Worm (Caenorhabditis elegans): Measurements from ENCODE around the gene F47C12.13.

ce11 chrIV:3960396-3960795 lies 33.8 kb downstream of the F47C12.13 start, which contains the start of gene clec-75:
- no peak for TF ChIP-seq dpl-1 (GFP tag; optimal IDR thresholded peaks at IDR 0.05)
- TF ChIP-seq unc-62 (GFP tag; optimal IDR thresholded peaks at IDR 0.05): no peak
- no peak for TF ChIP-seq nhr-90 (tag; optimal IDR thresholded peaks at IDR 0.05)
- no peak for TF ChIP-seq F57A8.1 (GFP tag; optimal IDR thresholded peaks at IDR 0.05)
- TF ChIP-seq somi-1 (GFP tag; optimal IDR thresholded peaks at IDR 0.05): no peak
- no peak for TF ChIP-seq mxl-1 (tag; optimal IDR thresholded peaks at IDR 0.05)
- TF ChIP-seq atf-7 (tag; optimal IDR thresholded peaks at IDR 0.05): no peak
- no peak for TF ChIP-seq rec-8 (tag; optimal IDR thresholded peaks at IDR 0.05)
- no peak for TF ChIP-seq Y56A3A.18 (GFP tag; IDR thresholded peaks at IDR 0.05)
- no peak for TF ChIP-seq ceh-27 (GFP tag; optimal IDR thresholded peaks at IDR 0.05)
- no peak for TF ChIP-seq sdz-38 (tag; optimal IDR thresholded peaks at IDR 0.05)
- TF ChIP-seq mcd-1 (GFP tag; IDR thresholded peaks at IDR 0.05): no peak
- TF ChIP-seq egl-18 (GFP tag; IDR thresholded peaks at IDR 0.05): no peak
- no peak for TF ChIP-seq ama-1 (optimal IDR thresholded peaks at IDR 0.05)
- TF ChIP-seq ama-1 (GFP tag; optimal IDR thresholded peaks at IDR 0.05): no peak
